Worm (Caenorhabditis elegans) whole organism, L4 larva: ENCODE measurements around the gene Y113G7B.27.

Source experiments
- F26F4.8 ChIP-seq: fragments of 200-800 bp; sonication (Bioruptor generic); conservative IDR thresholded peaks from 2 replicates; pipeline ENCODE4 v1.3.6; 2022; ENCODE audit warnings: missing genetic modification characterization, missing compliant biosample characterization
- F44E2.7 ChIP-seq: fragments of 200-800 bp; sonication (Bioruptor generic); IDR thresholded peaks from 2 replicates; pipeline ENCODE4 v2.1.2; 2022; ENCODE audit warnings: missing genetic modification characterization, missing compliant biosample characterization
- T26A8.4 ChIP-seq: fragments of 200-800 bp; sonication (Bioruptor generic); IDR thresholded peaks from 2 replicates; pipeline ENCODE4 v1.3.6; 2022; ENCODE audit warnings: missing genetic modification characterization, missing compliant biosample characterization
- Y105C5A.15 ChIP-seq: fragments of 200-800 bp; sonication (Bioruptor generic); IDR thresholded peaks from 2 replicates; pipeline ENCODE4 v1.3.6; 2022; ENCODE audit warnings: missing genetic modification characterization, missing compliant biosample characterization
- Y5F2A.4 ChIP-seq: fragments of 200-800 bp; sonication (Bioruptor generic); optimal IDR thresholded peaks from 2 replicates; lab custom pipeline; 2018; ENCODE audit warnings: mild to moderate bottlenecking, missing genetic modification characterization, missing compliant biosample characterization
- aha-1 ChIP-seq: fragments of 150-350 bp; peaks from one replicate; lab custom pipeline; 2014; ENCODE audit warnings: missing biosample characterization, missing genetic modification characterization
- aly-2 ChIP-seq: sonication (generic microtip); optimal IDR thresholded peaks from 2 replicates; lab custom pipeline; 2018; ENCODE audit warnings: missing biosample characterization, missing genetic modification characterization
- ceh-20 ChIP-seq: fragments of 200-800 bp; sonication (Bioruptor generic); IDR thresholded peaks from 2 replicates; pipeline ENCODE4 v1.3.6; 2022; ENCODE audit warnings: missing genetic modification reagents, missing genetic modification characterization, missing compliant biosample characterization
- ceh-28 ChIP-seq: fragments of 150-350 bp; optimal IDR thresholded peaks from 2 replicates; lab custom pipeline; 2014; ENCODE audit warnings: missing biosample characterization, missing genetic modification reagents, missing genetic modification characterization
- ctbp-1 ChIP-seq: fragments of 200-800 bp; sonication (Bioruptor generic); IDR thresholded peaks from 2 replicates; pipeline ENCODE4 v1.3.6; 2022; ENCODE audit warnings: missing genetic modification reagents, missing genetic modification characterization, missing compliant biosample characterization
- daf-16 ChIP-seq, 3 experiments: sonication (generic microtip); optimal IDR thresholded peaks; 2 replicates each; lab custom pipeline; 2016 to 2017; ENCODE audit warnings: missing genetic modification characterization in 3 of 3, missing genetic modification reagents in 3 of 3, mild to moderate bottlenecking in 2 of 3, missing compliant biosample characterization in 2 of 3, missing biosample characterization in 1 of 3, moderate library complexity in 1 of 3
- dmd-9 ChIP-seq: fragments of 200-800 bp; sonication (Bioruptor generic); IDR thresholded peaks from 2 replicates; pipeline ENCODE4 v1.3.6; 2022; ENCODE audit warnings: missing genetic modification reagents, missing genetic modification characterization, missing compliant biosample characterization
- egl-27 ChIP-seq: sonication (generic microtip); optimal IDR thresholded peaks from 3 replicates; lab custom pipeline; 2017; ENCODE audit warnings: missing biosample characterization, missing genetic modification reagents, missing genetic modification characterization
- fos-1 ChIP-seq: fragments of 150-350 bp; optimal IDR thresholded peaks from 2 replicates; lab custom pipeline; 2014; ENCODE audit warnings: missing biosample characterization, missing genetic modification characterization
- hif-1 ChIP-seq, 2 experiments: sonication (generic microtip); optimal IDR thresholded peaks; 2 replicates each; lab custom pipeline; 2016 to 2017; ENCODE audit warnings: missing compliant biosample characterization in 2 of 2, missing genetic modification characterization in 2 of 2, missing genetic modification reagents in 2 of 2, missing genotype in 2 of 2, mild to moderate bottlenecking in 1 of 2
- hmg-1.1 ChIP-seq: fragments of 200-800 bp; sonication (Bioruptor generic); IDR thresholded peaks from 2 replicates; pipeline ENCODE4 v1.3.6; 2022; ENCODE audit warnings: missing genetic modification reagents, missing genetic modification characterization, missing compliant biosample characterization
- lin-13 ChIP-seq: fragments of 150-350 bp; optimal IDR thresholded peaks from 2 replicates; lab custom pipeline; 2014; ENCODE audit warnings: missing biosample characterization, missing genetic modification reagents, missing genetic modification characterization
- lin-38 ChIP-seq: fragments of 200-800 bp; sonication (Bioruptor generic); IDR thresholded peaks from 2 replicates; pipeline ENCODE4 v1.3.6; 2022; ENCODE audit warnings: missing genetic modification reagents, missing genetic modification characterization, missing compliant biosample characterization
- lsy-2 ChIP-seq, 2 experiments: fragments of 150-350 bp in 1 of 2; sonication (generic microtip) in 1 of 2; optimal IDR thresholded peaks; 2 replicates each; lab custom pipeline; 2014 to 2017; ENCODE audit warnings: missing biosample characterization in 2 of 2, missing genetic modification characterization in 2 of 2
- madf-9 ChIP-seq: fragments of 200-800 bp; sonication (Bioruptor generic); conservative IDR thresholded peaks from 2 replicates; pipeline ENCODE4 v1.3.6; 2022; ENCODE audit warnings: missing genetic modification reagents, missing genetic modification characterization, missing compliant biosample characterization
- mdl-1 ChIP-seq, 2 experiments: fragments of 150-350 bp in 1 of 2; sonication (generic microtip) in 1 of 2; optimal IDR thresholded peaks; 2 replicates each; lab custom pipeline; 2014 to 2017; ENCODE audit warnings: missing biosample characterization in 2 of 2, missing genetic modification characterization in 2 of 2
- mxl-3 ChIP-seq: fragments of 200-800 bp; sonication (Bioruptor generic); optimal IDR thresholded peaks from 2 replicates; lab custom pipeline; 2018; ENCODE audit warnings: mild to moderate bottlenecking, missing genetic modification characterization, missing compliant biosample characterization
- nhr-10 ChIP-seq: fragments of 150-350 bp; optimal IDR thresholded peaks from 2 replicates; lab custom pipeline; 2014; ENCODE audit warnings: missing biosample characterization, missing genetic modification characterization
- nhr-11 ChIP-seq: fragments of 150-350 bp; optimal IDR thresholded peaks from 2 replicates; lab custom pipeline; 2014; ENCODE audit warnings: missing biosample characterization, missing genetic modification characterization
- nhr-237 ChIP-seq: sonication (generic microtip); optimal IDR thresholded peaks from 2 replicates; lab custom pipeline; 2017; ENCODE audit warnings: missing biosample characterization, missing genetic modification characterization
- nhr-41 ChIP-seq: fragments of 200-800 bp; sonication (Bioruptor generic); IDR thresholded peaks from 2 replicates; pipeline ENCODE4 v1.3.6; 2022; ENCODE audit warnings: missing genetic modification reagents, missing genetic modification characterization, missing compliant biosample characterization
- nhr-42 ChIP-seq: fragments of 200-800 bp; sonication (Bioruptor generic); IDR thresholded peaks from 2 replicates; pipeline ENCODE4 v1.3.6; 2022; ENCODE audit warnings: missing genetic modification characterization, missing compliant biosample characterization
- nhr-77 ChIP-seq: fragments of 150-350 bp; optimal IDR thresholded peaks from 2 replicates; lab custom pipeline; 2014; ENCODE audit warnings: missing biosample characterization, missing genetic modification characterization
- sdz-12 ChIP-seq: fragments of 200-800 bp; sonication (Bioruptor generic); optimal IDR thresholded peaks from 2 replicates; lab custom pipeline; 2018; ENCODE audit warnings: mild to moderate bottlenecking, missing genetic modification characterization, missing compliant biosample characterization
- set-16 ChIP-seq: fragments of 200-800 bp; sonication (Bioruptor generic); IDR thresholded peaks from 2 replicates; pipeline ENCODE4 v1.3.6; 2022; ENCODE audit warnings: missing genetic modification reagents, missing genetic modification characterization, missing compliant biosample characterization
- snpc-1.2 ChIP-seq: fragments of 200-800 bp; sonication (Bioruptor generic); IDR thresholded peaks from 2 replicates; pipeline ENCODE4 v1.3.6; 2022; ENCODE audit warnings: missing genetic modification reagents, missing genetic modification characterization, missing compliant biosample characterization
- spr-1 ChIP-seq: sonication (generic microtip); optimal IDR thresholded peaks from 2 replicates; lab custom pipeline; 2016; ENCODE audit warnings: mild to moderate bottlenecking, missing genetic modification characterization, missing compliant biosample characterization
- tag-97 ChIP-seq: fragments of 200-800 bp; sonication (Bioruptor generic); IDR thresholded peaks from 2 replicates; pipeline ENCODE4 v1.3.6; 2022; ENCODE audit warnings: missing genetic modification characterization, missing compliant biosample characterization
- unc-62 ChIP-seq, 3 experiments: fragments of 150-350 bp in 1 of 3; sonication (generic microtip); optimal IDR thresholded peaks in 2 of 3; peaks in 1 of 3; 1 replicate in 1 of 3; 2 replicates in 2 of 3; lab custom pipeline; 2014 to 2017; ENCODE audit warnings: missing biosample characterization in 3 of 3, missing genetic modification characterization in 3 of 3, missing genetic modification reagents in 3 of 3, missing genotype in 1 of 3
- vab-7 ChIP-seq: fragments of 200-800 bp; sonication (Bioruptor generic); IDR thresholded peaks from 2 replicates; pipeline ENCODE4 v1.3.6; 2022; ENCODE audit warnings: missing genetic modification reagents, missing genetic modification characterization, missing compliant biosample characterization
- zip-2 ChIP-seq: fragments of 150-350 bp; optimal IDR thresholded peaks from 2 replicates; lab custom pipeline; 2014; ENCODE audit warnings: missing biosample characterization, missing genetic modification characterization

Y113G7B.27 gene

ce11 chrV:20196671-20197070 lies 4.0 kb downstream of the Y113G7B.27 start, which contains the start of gene ftr-1:
Gene ftr-1 (plus strand): TSS chrV:20196971.
- no peak for TF ChIP-seq ctbp-1
- TF ChIP-seq vab-7 (GFP tag; lab: Robert Waterston, UW) = no peak
- no peak for TF ChIP-seq zip-2 (tag; lab: Kevin White, UChicago)
- no peak for TF ChIP-seq hif-1 (tag; optimal IDR thresholded peaks at IDR 0.05; lab: Kevin White, UChicago)
- TF ChIP-seq lin-38 (GFP tag; lab: Robert Waterston, UW) = no peak
- TF ChIP-seq ceh-28 = no peak
- no peak for TF ChIP-seq egl-27 (tag; lab: Kevin White, UChicago)
- no peak for TF ChIP-seq daf-16 (GFP tag; optimal IDR thresholded peaks at IDR 0.05; lab: Kevin White, UChicago)
- TF ChIP-seq daf-16 (tag; optimal IDR thresholded peaks at IDR 0.05; lab: Kevin White, UChicago) = no peak
- TF ChIP-seq nhr-11 (tag; lab: Kevin White, UChicago) = no peak
- TF ChIP-seq F26F4.8 (GFP tag; lab: Robert Waterston, UW) = no peak
- no peak for TF ChIP-seq Y105C5A.15 (GFP tag; lab: Robert Waterston, UW)
- no peak for TF ChIP-seq sdz-12
- no peak for TF ChIP-seq nhr-77 (tag; lab: Kevin White, UChicago)
- TF ChIP-seq hmg-1.1 (GFP tag; lab: Robert Waterston, UW) = no peak
- TF ChIP-seq nhr-42 (GFP tag; lab: Robert Waterston, UW) = no peak

ce11 chrV:20198954-20199353 lies 6.3 kb downstream of the Y113G7B.27 start, which contains the start of gene fog-2:
Gene fog-2 (plus strand): TSS chrV:20199254.
- TF ChIP-seq mxl-3 (GFP tag; lab: Kevin White, UChicago) = no peak
- TF ChIP-seq set-16 = no peak

ce11 chrV:20199658-20200057 lies 7.0 kb downstream of the Y113G7B.27 start:
- peak in 1 of 2 experiments; percentile 93 for TF ChIP-seq unc-62 (GFP tag; optimal IDR thresholded peaks at IDR 0.05 in 1 of 2; lab: Kevin White, UChicago)
- TF ChIP-seq unc-62 (tag; optimal IDR thresholded peaks at IDR 0.05; lab: Kevin White, UChicago) = no peak
- TF ChIP-seq zip-2 (tag; lab: Kevin White, UChicago) = no peak
- TF ChIP-seq set-16 = no peak
- TF ChIP-seq nhr-10 (tag; lab: Kevin White, UChicago) = no peak

ce11 chrV:20201316-20201715 lies 8.7 kb downstream of the Y113G7B.27 start, which contains the start of gene fbxa-114:
Gene fbxa-114 (plus strand): TSS chrV:20201616.
- peak; percentile 55 for TF ChIP-seq aha-1 (tag; lab: Kevin White, UChicago)
- no peak for TF ChIP-seq dmd-9 (GFP tag; lab: Robert Waterston, UW)

DNA sequence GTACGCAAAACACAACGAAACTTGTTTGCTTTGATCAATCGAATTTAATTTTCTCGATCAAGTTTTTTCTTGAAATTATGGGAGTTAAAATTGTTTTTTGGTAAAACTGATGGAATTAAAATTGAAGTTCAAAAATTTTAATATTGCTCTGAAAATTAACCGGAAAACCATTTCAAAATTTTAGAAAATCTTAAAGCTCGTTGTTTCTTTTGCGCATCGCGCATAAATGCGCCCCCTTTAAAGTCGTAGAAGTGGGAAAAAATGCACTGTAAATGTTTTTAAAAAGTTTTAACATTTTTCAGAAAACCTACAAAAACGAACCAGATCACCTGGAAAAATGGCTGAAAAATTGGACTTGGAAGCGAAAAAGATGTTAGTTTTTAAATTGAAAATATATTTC lies 10.5 kb downstream of the Y113G7B.27 start, which contains the start of gene fbxa-113:
TSS of gene fbxa-113 (plus strand) at position 301 of the 400 bp plus-strand sequence.
- TF ChIP-seq nhr-41 (GFP tag; lab: Robert Waterston, UW) (no peak), lin-13 (GFP tag; lab: Kevin White, UChicago) (no peak), ceh-20 (GFP tag; lab: Robert Waterston, UW) (no peak), aly-2 (tag; lab: Kevin White, UChicago) (no peak), madf-9 (GFP tag; lab: Robert Waterston, UW) (no peak), lsy-2 (tag; optimal IDR thresholded peaks at IDR 0.05; lab: Kevin White, UChicago) (no peak), snpc-1.2 (GFP tag; lab: Robert Waterston, UW) (no peak), Y5F2A.4 (GFP tag; lab: Kevin White, UChicago) (no peak), mdl-1 (tag; optimal IDR thresholded peaks at IDR 0.05; lab: Kevin White, UChicago) (no peak), T26A8.4 (GFP tag; lab: Robert Waterston, UW) (no peak), F44E2.7 (no peak), tag-97 (no peak), spr-1 (tag; lab: Kevin White, UChicago) (no peak), fos-1 (tag; lab: Kevin White, UChicago) (no peak), nhr-237 (no peak)
- TF ChIP-seq, all 104 proteins: peak for 0
